Worm (Caenorhabditis elegans) whole organism, late embryonic: ENCODE results near the gene C29E4.9.

Experiments used
- elt-4 ChIP-seq: sonication (generic microtip); optimal IDR thresholded peaks from 2 replicates; lab custom pipeline; 2016; ENCODE audit warnings: missing genetic modification characterization, missing compliant biosample characterization
- madf-2 ChIP-seq: sonication (generic microtip); optimal IDR thresholded peaks from 2 replicates; lab custom pipeline; 2017; ENCODE audit warnings: missing genetic modification characterization, missing compliant biosample characterization
- nhr-11 ChIP-seq: fragments of 150-350 bp; optimal IDR thresholded peaks from 2 replicates; lab custom pipeline; 2014; ENCODE audit warnings: missing biosample characterization, missing genetic modification characterization
- tbx-2 ChIP-seq: sonication (generic microtip); optimal IDR thresholded peaks from 2 replicates; lab custom pipeline; 2016; ENCODE audit warnings: missing genetic modification characterization, missing compliant biosample characterization

ce11 chrIII:7917667-7918066 lies 39.2 kb downstream of the C29E4.9 start, which contains the start of gene gly-3:
- TF ChIP-seq tbx-2, result no peak
- TF ChIP-seq madf-2 (tag; lab: Kevin White, UChicago), result no peak
- TF ChIP-seq elt-4 (tag; lab: Kevin White, UChicago), result no peak
- no peak for TF ChIP-seq nhr-11 (tag; lab: Kevin White, UChicago)
